1 fruit fly cellular context compared by ENCODE assay signal in the genomic region with DNA sequence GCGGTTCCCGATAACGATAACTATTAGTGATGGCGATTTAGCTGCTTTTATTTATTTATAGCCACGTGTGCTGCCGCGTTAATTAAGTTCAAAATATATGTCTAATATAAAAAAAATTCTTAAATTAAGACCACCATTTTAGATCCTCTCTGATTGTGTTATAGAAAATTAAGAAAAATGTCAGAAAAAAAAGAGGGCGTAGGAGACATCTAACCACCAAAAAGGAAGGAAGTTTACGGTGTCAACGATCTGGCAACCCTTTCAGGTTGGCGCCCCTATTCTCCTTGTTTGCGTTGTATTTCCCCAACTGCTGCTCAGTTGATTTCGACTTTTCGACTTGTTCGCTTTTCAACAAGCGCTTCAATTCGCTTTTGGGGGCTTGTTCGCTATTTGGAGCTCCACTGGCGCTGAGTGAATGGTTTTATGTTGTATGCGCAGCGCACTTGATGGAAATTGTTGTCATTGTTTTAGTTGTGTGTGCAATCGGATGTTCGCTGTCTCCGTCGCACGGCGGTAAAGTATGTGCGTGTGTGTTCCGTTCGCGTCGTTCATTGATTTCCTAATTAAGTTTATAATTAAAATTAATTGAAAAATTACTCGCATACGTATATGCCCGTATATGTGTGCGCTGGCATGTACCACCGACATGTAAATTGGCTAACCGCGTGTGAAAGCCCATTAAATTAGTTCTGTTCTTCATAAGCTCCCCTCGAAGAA.
TF ChIP-seq lines count a peak whose summit lies in the region.

CG3434 (minus strand) TSS at position 25 of the 717 bp plus-strand sequence.
CG44838 (plus strand) TSS at position 276 of the 717 bp plus-strand sequence.

TF ChIP-seq in whole organism, embryonic, 481 proteins besides CTCF, POLR2A, EP300 and RAD21 (continued from another document and continues in another):
- peak; percentile 64 for TF ChIP-seq CG16815 (GFP tag; optimal IDR thresholded peaks at IDR 0.05; lab: Kevin White, UChicago)
- peak; percentile 57; the same call in 1 of the 2 replicates for TF ChIP-seq CG7372 (GFP tag; IDR thresholded peaks at IDR 0.05; lab: Robert Waterston, UW)
- TF ChIP-seq odd (GFP tag; optimal IDR thresholded peaks at IDR 0.05; lab: Kevin White, UChicago), result peak; percentile 44
- peak; percentile 82 for TF ChIP-seq CG9437 (GFP tag; optimal IDR thresholded peaks at IDR 0.05; lab: Kevin White, UChicago)
- TF ChIP-seq Six4 (GFP tag; optimal IDR thresholded peaks at IDR 0.05; lab: Kevin White, UChicago), result peak; percentile 80
- peak; percentile 71 for TF ChIP-seq CG16863 (GFP tag; optimal IDR thresholded peaks at IDR 0.05; lab: Kevin White, UChicago)
- TF ChIP-seq sqz (GFP tag; optimal IDR thresholded peaks at IDR 0.05; lab: Kevin White, UChicago), result peak; percentile 65
- TF ChIP-seq Fer1 (GFP tag; optimal IDR thresholded peaks at IDR 0.05; lab: Kevin White, UChicago), result peak; percentile 86
- no peak for TF ChIP-seq eyg (GFP tag; optimal IDR thresholded peaks at IDR 0.05; lab: Kevin White, UChicago)
- peak; percentile 25 for TF ChIP-seq btn (GFP tag; optimal IDR thresholded peaks at IDR 0.05; lab: Kevin White, UChicago)
- peak; percentile 76 for TF ChIP-seq bab2 (GFP tag; optimal IDR thresholded peaks at IDR 0.05; lab: Kevin White, UChicago)
- peak; percentile 72; the same call in 2 of the 3 replicates for TF ChIP-seq otp (GFP tag; IDR thresholded peaks at IDR 0.05; lab: Robert Waterston, UW)
- TF ChIP-seq trem (tag; optimal IDR thresholded peaks at IDR 0.05; lab: Kevin White, UChicago), result peak; percentile 84
- no peak for TF ChIP-seq hbn (GFP tag; IDR thresholded peaks at IDR 0.05; lab: Robert Waterston, UW; ENCODE audit: partially characterized antibody)
- TF ChIP-seq HmgD (GFP tag; optimal IDR thresholded peaks at IDR 0.05; lab: Kevin White, UChicago), result peak; percentile 56
- TF ChIP-seq Doc3 (GFP tag; IDR thresholded peaks at IDR 0.05; lab: Robert Waterston, UW; ENCODE audit: partially characterized antibody), result no peak
- peak; percentile 55; the same call in 1 of the 2 replicates for TF ChIP-seq seq (GFP tag; IDR thresholded peaks at IDR 0.05; lab: Robert Waterston, UW)
- TF ChIP-seq cas (GFP tag; IDR thresholded peaks at IDR 0.05; lab: Robert Waterston, UW), result 0 out of 2 replicates have a peak, but pooled peaks have one; percentile 65
- TF ChIP-seq Mrtf (GFP tag; IDR thresholded peaks at IDR 0.05; lab: Robert Waterston, UW), result peak; percentile 68; the same call in 2 of the 3 replicates
- TF ChIP-seq Dll (GFP tag; IDR thresholded peaks at IDR 0.05; lab: Robert Waterston, UW; ENCODE audit: partially characterized antibody), result peak; percentile 21; the same call in 1 of the 4 replicates
- peak; percentile 55; the same call in 1 of the 3 replicates for TF ChIP-seq croc (GFP tag; conservative IDR thresholded peaks at IDR 0.05; lab: Robert Waterston, UW)
- TF ChIP-seq bcd (GFP tag; optimal IDR thresholded peaks at IDR 0.05; lab: Kevin White, UChicago), result peak; percentile 78
- peak; percentile 78 for TF ChIP-seq chn (GFP tag; optimal IDR thresholded peaks at IDR 0.05; lab: Kevin White, UChicago)
- TF ChIP-seq crc (GFP tag; optimal IDR thresholded peaks at IDR 0.05; lab: Kevin White, UChicago), result peak; percentile 39
- peak; percentile 31 for TF ChIP-seq CG3163 (GFP tag; optimal IDR thresholded peaks at IDR 0.05; lab: Kevin White, UChicago)
- peak; percentile 70 for TF ChIP-seq CG6854 (GFP tag; optimal IDR thresholded peaks at IDR 0.05; lab: Kevin White, UChicago)
- peak; percentile 28 for TF ChIP-seq luna (GFP tag; optimal IDR thresholded peaks at IDR 0.05; lab: Kevin White, UChicago)
- no peak for TF ChIP-seq sr (GFP tag; IDR thresholded peaks at IDR 0.05; lab: Robert Waterston, UW)
- TF ChIP-seq Meics (GFP tag; optimal IDR thresholded peaks at IDR 0.05; lab: Kevin White, UChicago), result peak; percentile 82
- peak; percentile 70 for TF ChIP-seq ttk (GFP tag; IDR thresholded peaks at IDR 0.05; lab: Robert Waterston, UW)
- no peak; the same call in 2 of the 3 replicates for TF ChIP-seq CG11560 (tag; IDR thresholded peaks at IDR 0.05; lab: Robert Waterston, UW)
- TF ChIP-seq cg (GFP tag; optimal IDR thresholded peaks at IDR 0.05; lab: Kevin White, UChicago), result peak; percentile 60
- peak; percentile 37 for TF ChIP-seq salm (tag; optimal IDR thresholded peaks at IDR 0.05; lab: Kevin White, UChicago)
- TF ChIP-seq CG6791 (GFP tag; IDR thresholded peaks at IDR 0.05; lab: Robert Waterston, UW; ENCODE audit: partially characterized antibody), result no peak
- TF ChIP-seq psq (GFP tag; optimal IDR thresholded peaks at IDR 0.05; lab: Kevin White, UChicago), result peak; percentile 77
- peak; percentile 75 for TF ChIP-seq CG4404 (GFP tag; IDR thresholded peaks at IDR 0.05; lab: Robert Waterston, UW)
- peak; percentile 44; the same call in 1 of the 3 replicates for TF ChIP-seq CG6175 (GFP tag; IDR thresholded peaks at IDR 0.05; lab: Robert Waterston, UW)
- peak; percentile 44; the same call in 1 of the 3 replicates for TF ChIP-seq CG7357 (GFP tag; IDR thresholded peaks at IDR 0.05; lab: Robert Waterston, UW)
- no peak for TF ChIP-seq h (optimal IDR thresholded peaks at IDR 0.05; lab: Kevin White, UChicago)
- peak; percentile 55 for TF ChIP-seq CG33213 (GFP tag; optimal IDR thresholded peaks at IDR 0.05; lab: Kevin White, UChicago)
- TF ChIP-seq CG1603 (tag; optimal IDR thresholded peaks at IDR 0.05; lab: Kevin White, UChicago), result no peak
- peak; percentile 19 for TF ChIP-seq Atf-2 (GFP tag; optimal IDR thresholded peaks at IDR 0.05; lab: Kevin White, UChicago)
- TF ChIP-seq schlank (tag; optimal IDR thresholded peaks at IDR 0.05; lab: Kevin White, UChicago), result no peak
- no peak for TF ChIP-seq slp2 (GFP tag; optimal IDR thresholded peaks at IDR 0.05; lab: Kevin White, UChicago)
- no peak for TF ChIP-seq aop (GFP tag; IDR thresholded peaks at IDR 0.05; lab: Robert Waterston, UW)
- TF ChIP-seq Dek (tag; optimal IDR thresholded peaks at IDR 0.05; lab: Kevin White, UChicago), result peak; percentile 77
- peak; percentile 51 for TF ChIP-seq nom (GFP tag; optimal IDR thresholded peaks at IDR 0.05; lab: Kevin White, UChicago)
- TF ChIP-seq CG6765 (GFP tag; optimal IDR thresholded peaks at IDR 0.05; lab: Kevin White, UChicago), result peak; percentile 76
- peak; percentile 85 for TF ChIP-seq CG13894 (tag; optimal IDR thresholded peaks at IDR 0.05; lab: Kevin White, UChicago)
- TF ChIP-seq CG6689 (GFP tag; IDR thresholded peaks at IDR 0.05; lab: Robert Waterston, UW), result peak; percentile 73
- no peak for TF ChIP-seq Lpt (GFP tag; optimal IDR thresholded peaks at IDR 0.05; lab: Kevin White, UChicago)
- peak; percentile 44; the same call in 1 of the 3 replicates for TF ChIP-seq HLH4C (GFP tag; IDR thresholded peaks at IDR 0.05; lab: Robert Waterston, UW; ENCODE audit: partially characterized antibody)
- TF ChIP-seq jumu (GFP tag; optimal IDR thresholded peaks at IDR 0.05; lab: Kevin White, UChicago), result peak; percentile 73
- TF ChIP-seq CG7963 (GFP tag; IDR thresholded peaks at IDR 0.05; lab: Robert Waterston, UW; ENCODE audit: partially characterized antibody), result no peak
- TF ChIP-seq pho (GFP tag; optimal IDR thresholded peaks at IDR 0.05; lab: Kevin White, UChicago), result peak; percentile 82
- peak; percentile 65 for TF ChIP-seq Side (GFP tag; optimal IDR thresholded peaks at IDR 0.05; lab: Kevin White, UChicago)
- no peak for TF ChIP-seq Lim3 (GFP tag; IDR thresholded peaks at IDR 0.05; lab: Robert Waterston, UW)
- TF ChIP-seq CG32767 (GFP tag; IDR thresholded peaks at IDR 0.05; lab: Robert Waterston, UW), result no peak; the same call in 1 of the 2 replicates
- peak; percentile 82 for TF ChIP-seq HmgZ (tag; optimal IDR thresholded peaks at IDR 0.05; lab: Kevin White, UChicago)
- no peak for TF ChIP-seq jing (GFP tag; optimal IDR thresholded peaks at IDR 0.05; lab: Kevin White, UChicago)
- peak; percentile 45; the same call in 1 of the 2 replicates for TF ChIP-seq dati (GFP tag; IDR thresholded peaks at IDR 0.05; lab: Robert Waterston, UW)
- TF ChIP-seq Hsf (GFP tag; optimal IDR thresholded peaks at IDR 0.05; lab: Kevin White, UChicago), result peak; percentile 83
- no peak for TF ChIP-seq kah (GFP tag; optimal IDR thresholded peaks at IDR 0.05; lab: Kevin White, UChicago)
- peak; percentile 42; the same call in 1 of the 2 replicates for TF ChIP-seq Nf-YA (GFP tag; IDR thresholded peaks at IDR 0.05; lab: Robert Waterston, UW)
- no peak for TF ChIP-seq CG2129 (GFP tag; IDR thresholded peaks at IDR 0.05; lab: Robert Waterston, UW; ENCODE audit: partially characterized antibody)
- TF ChIP-seq Taf1 (GFP tag; IDR thresholded peaks at IDR 0.05; lab: Robert Waterston, UW), result 0 out of 2 replicates have a peak, but pooled peaks have one; percentile 33
- TF ChIP-seq Oli (tag; optimal IDR thresholded peaks at IDR 0.05; lab: Kevin White, UChicago), result peak; percentile 73
- peak; percentile 31 for TF ChIP-seq fd102C (GFP tag; optimal IDR thresholded peaks at IDR 0.05; lab: Kevin White, UChicago)
- no peak for TF ChIP-seq ac (GFP tag; optimal IDR thresholded peaks at IDR 0.05; lab: Kevin White, UChicago)
- TF ChIP-seq corto (GFP tag; optimal IDR thresholded peaks at IDR 0.05; lab: Kevin White, UChicago), result peak; percentile 42
- peak; percentile 51 for TF ChIP-seq NK7.1 (GFP tag; optimal IDR thresholded peaks at IDR 0.05; lab: Kevin White, UChicago)
- TF ChIP-seq CrebB (tag; optimal IDR thresholded peaks at IDR 0.05; lab: Kevin White, UChicago), result peak; percentile 38
- peak; percentile 19 for TF ChIP-seq CG15479 (GFP tag; optimal IDR thresholded peaks at IDR 0.05; lab: Kevin White, UChicago)
- TF ChIP-seq CG10979 (tag; optimal IDR thresholded peaks at IDR 0.05; lab: Kevin White, UChicago), result peak; percentile 73
- peak; percentile 82 for TF ChIP-seq CG33557 (GFP tag; optimal IDR thresholded peaks at IDR 0.05; lab: Kevin White, UChicago)
- peak; percentile 45; the same call in 1 of the 3 replicates for TF ChIP-seq CG11093 (GFP tag; IDR thresholded peaks at IDR 0.05; lab: Robert Waterston, UW)
- TF ChIP-seq dimm (GFP tag; IDR thresholded peaks at IDR 0.05; lab: Robert Waterston, UW), result no peak
- peak; percentile 58 for TF ChIP-seq CG18011 (GFP tag; optimal IDR thresholded peaks at IDR 0.05; lab: Kevin White, UChicago)
- peak; percentile 52; the same call in 1 of the 3 replicates for TF ChIP-seq C15 (GFP tag; IDR thresholded peaks at IDR 0.05; lab: Robert Waterston, UW)
- peak; percentile 87 for TF ChIP-seq nmo (GFP tag; optimal IDR thresholded peaks at IDR 0.05; lab: Kevin White, UChicago)
- TF ChIP-seq stc (GFP tag; IDR thresholded peaks at IDR 0.05; lab: Robert Waterston, UW), result peak; percentile 78
- TF ChIP-seq CG30431 (GFP tag; optimal IDR thresholded peaks at IDR 0.05; lab: Kevin White, UChicago), result peak; percentile 41
- peak; percentile 68 for TF ChIP-seq shn (GFP tag; optimal IDR thresholded peaks at IDR 0.05; lab: Kevin White, UChicago)
- TF ChIP-seq nerfin-1 (tag; optimal IDR thresholded peaks at IDR 0.05; lab: Kevin White, UChicago), result peak; percentile 68
- TF ChIP-seq kay (GFP tag; optimal IDR thresholded peaks at IDR 0.05; lab: Kevin White, UChicago), result peak; percentile 61
- TF ChIP-seq tap (tag; optimal IDR thresholded peaks at IDR 0.05; lab: Kevin White, UChicago), result peak; percentile 36
- no peak for TF ChIP-seq ato (GFP tag; IDR thresholded peaks at IDR 0.05; lab: Robert Waterston, UW; ENCODE audit: partially characterized antibody)
- peak; percentile 53 for TF ChIP-seq pnt (GFP tag; optimal IDR thresholded peaks at IDR 0.05; lab: Kevin White, UChicago)
- no peak for TF ChIP-seq vnd (GFP tag; IDR thresholded peaks at IDR 0.05; lab: Robert Waterston, UW; ENCODE audit: partially characterized antibody)
- TF ChIP-seq Ada2b (GFP tag; IDR thresholded peaks at IDR 0.05; lab: Robert Waterston, UW), result peak; percentile 67
- peak; percentile 51 for TF ChIP-seq CG3065 (GFP tag; optimal IDR thresholded peaks at IDR 0.05; lab: Kevin White, UChicago)
- TF ChIP-seq unpg (GFP tag; optimal IDR thresholded peaks at IDR 0.05; lab: Kevin White, UChicago), result peak; percentile 78
- TF ChIP-seq ERR (GFP tag; optimal IDR thresholded peaks at IDR 0.05; lab: Kevin White, UChicago), result no peak
- peak; percentile 98 for TF ChIP-seq CG15601 (tag; optimal IDR thresholded peaks at IDR 0.05; lab: Kevin White, UChicago)
- peak; percentile 61 for TF ChIP-seq Sry-δ (GFP tag; optimal IDR thresholded peaks at IDR 0.05; lab: Kevin White, UChicago)
- peak; percentile 63; the same call in 1 of the 2 replicates for TF ChIP-seq Atf6 (GFP tag; IDR thresholded peaks at IDR 0.05; lab: Robert Waterston, UW)
- TF ChIP-seq CG12659 (GFP tag; optimal IDR thresholded peaks at IDR 0.05; lab: Kevin White, UChicago), result peak; percentile 90
- TF ChIP-seq ssp (GFP tag; IDR thresholded peaks at IDR 0.05; lab: Robert Waterston, UW), result peak; percentile 82
- no peak for TF ChIP-seq fru (optimal IDR thresholded peaks at IDR 0.05; lab: Kevin White, UChicago)
- TF ChIP-seq grau (tag; optimal IDR thresholded peaks at IDR 0.05; lab: Kevin White, UChicago), result peak; percentile 84
- TF ChIP-seq lab (GFP tag; optimal IDR thresholded peaks at IDR 0.05; lab: Kevin White, UChicago), result peak; percentile 85
- peak; percentile 89 for TF ChIP-seq CG13775 (GFP tag; optimal IDR thresholded peaks at IDR 0.05; lab: Kevin White, UChicago)
- peak; percentile 86 for TF ChIP-seq sug (tag; optimal IDR thresholded peaks at IDR 0.05; lab: Kevin White, UChicago)
- TF ChIP-seq CG5180 (GFP tag; optimal IDR thresholded peaks at IDR 0.05; lab: Kevin White, UChicago), result peak; percentile 87
- TF ChIP-seq CG9876 (GFP tag; optimal IDR thresholded peaks at IDR 0.05; lab: Kevin White, UChicago), result peak; percentile 35
- no peak for TF ChIP-seq MESR4 (GFP tag; optimal IDR thresholded peaks at IDR 0.05; lab: Kevin White, UChicago)
- TF ChIP-seq CG12071 (GFP tag; optimal IDR thresholded peaks at IDR 0.05; lab: Kevin White, UChicago), result peak; percentile 18
- peak; percentile 62 for TF ChIP-seq Adf1 (GFP tag; IDR thresholded peaks at IDR 0.05; lab: Robert Waterston, UW)
- TF ChIP-seq ewg (GFP tag; optimal IDR thresholded peaks at IDR 0.05; lab: Kevin White, UChicago), result peak; percentile 69
- peak; percentile 80 for TF ChIP-seq sob (GFP tag; IDR thresholded peaks at IDR 0.05; lab: Robert Waterston, UW)
- TF ChIP-seq CG14965 (GFP tag; optimal IDR thresholded peaks at IDR 0.05; lab: Kevin White, UChicago; ENCODE audit: borderline replicate concordance), result no peak
- TF ChIP-seq wor (GFP tag; IDR thresholded peaks at IDR 0.05; lab: Robert Waterston, UW), result peak; percentile 61
- TF ChIP-seq Dfd (GFP tag; optimal IDR thresholded peaks at IDR 0.05; lab: Kevin White, UChicago), result no peak
- peak; percentile 76 for TF ChIP-seq CG2199 (GFP tag; IDR thresholded peaks at IDR 0.05; lab: Robert Waterston, UW)
- peak; percentile 80 for TF ChIP-seq CG10366 (GFP tag; IDR thresholded peaks at IDR 0.05; lab: Robert Waterston, UW)
- TF ChIP-seq slou (GFP tag; optimal IDR thresholded peaks at IDR 0.05; lab: Kevin White, UChicago), result peak; percentile 39
- peak; percentile 40 for TF ChIP-seq CG12769 (tag; optimal IDR thresholded peaks at IDR 0.05; lab: Kevin White, UChicago)
- peak; percentile 65 for TF ChIP-seq ara (GFP tag; IDR thresholded peaks at IDR 0.05; lab: Robert Waterston, UW)
